Worm (Caenorhabditis elegans) whole organism, early embryonic: Measurements from ENCODE around the gene F40H3.1.

Experiments
- B0310.2 ChIP-seq: sonication (generic microtip); optimal IDR thresholded peaks from 2 replicates; lab custom pipeline; 2016; ENCODE audit warnings: mild to moderate bottlenecking, missing genetic modification characterization, missing compliant biosample characterization
- F13C5.2 ChIP-seq: sonication (generic microtip); optimal IDR thresholded peaks from 2 replicates; lab custom pipeline; 2017; ENCODE audit warnings: mild to moderate bottlenecking, missing genetic modification characterization, inconsistent platforms, missing compliant biosample characterization
- aly-1 ChIP-seq: sonication (generic microtip); optimal IDR thresholded peaks from 2 replicates; lab custom pipeline; 2016; ENCODE audit warnings: missing genetic modification characterization, missing compliant biosample characterization
- ama-1 ChIP-seq: fragments of 150-350 bp; optimal IDR thresholded peaks from 2 replicates; lab custom pipeline; 2014
- ceh-13 ChIP-seq: fragments of 200-800 bp; sonication (Bioruptor generic); optimal IDR thresholded peaks from 2 replicates; lab custom pipeline; 2018; ENCODE audit warnings: mild to moderate bottlenecking, missing genetic modification characterization, missing compliant biosample characterization
- ceh-36 ChIP-seq: sonication (generic microtip); optimal IDR thresholded peaks from 2 replicates; lab custom pipeline; 2016; ENCODE audit warnings: missing genetic modification characterization, inconsistent platforms, missing compliant biosample characterization
- ets-7 ChIP-seq: sonication (generic microtip); optimal IDR thresholded peaks from 2 replicates; lab custom pipeline; 2016; ENCODE audit warnings: missing genotype, missing genetic modification characterization, missing compliant biosample characterization
- flt-1 ChIP-seq: fragments of 200-800 bp; sonication (Bioruptor generic); IDR thresholded peaks from 2 replicates; pipeline ENCODE4 v1.3.6; 2022; ENCODE audit warnings: missing genetic modification characterization, missing compliant biosample characterization
- hmbx-1 ChIP-seq: sonication (generic microtip); optimal IDR thresholded peaks from 2 replicates; lab custom pipeline; 2016; ENCODE audit warnings: mild to moderate bottlenecking, missing genetic modification characterization, missing compliant biosample characterization
- hmg-4 ChIP-seq: fragments of 200-800 bp; sonication (Bioruptor generic); optimal IDR thresholded peaks from 2 replicates; lab custom pipeline; 2018; ENCODE audit warnings: mild to moderate bottlenecking, missing genetic modification characterization, missing compliant biosample characterization
- hnd-1 ChIP-seq: sonication (generic microtip); optimal IDR thresholded peaks from 2 replicates; lab custom pipeline; 2016; ENCODE audit warnings: missing genetic modification characterization, missing compliant biosample characterization
- pes-1 ChIP-seq: fragments of 200-800 bp; sonication (Bioruptor generic); IDR thresholded peaks from 2 replicates; pipeline ENCODE4 v1.3.6; 2022; ENCODE audit warnings: missing genetic modification reagents, missing genetic modification characterization, missing compliant biosample characterization
- scrt-1 ChIP-seq: fragments of 200-800 bp; sonication (Bioruptor generic); IDR thresholded peaks from 2 replicates; pipeline ENCODE4 v1.3.6; 2022; ENCODE audit warnings: missing genetic modification characterization, missing compliant biosample characterization
- sea-1 ChIP-seq: fragments of 200-800 bp; sonication (Bioruptor generic); conservative IDR thresholded peaks from 2 replicates; pipeline ENCODE4 v1.3.6; 2022; ENCODE audit warnings: missing genetic modification characterization, missing compliant biosample characterization
- tbx-11 ChIP-seq: fragments of 200-800 bp; sonication (Bioruptor generic); IDR thresholded peaks from 2 replicates; pipeline ENCODE4 v1.3.6; 2022; ENCODE audit warnings: missing genetic modification characterization, missing compliant biosample characterization
- tbx-37 ChIP-seq: fragments of 200-800 bp; sonication (Bioruptor generic); conservative IDR thresholded peaks from 2 replicates; pipeline ENCODE4 v1.3.6; 2022; ENCODE audit warnings: missing genetic modification reagents, missing genetic modification characterization, missing compliant biosample characterization
- tra-4 ChIP-seq: sonication (generic microtip); optimal IDR thresholded peaks from 2 replicates; lab custom pipeline; 2017; ENCODE audit warnings: missing genetic modification characterization, missing compliant biosample characterization

Gene F40H3.1

ce11 chrII:6181337-6181736, 1.7 kb downstream of the F40H3.1 start:
- TF ChIP-seq hmg-4 (GFP tag; lab: Kevin White, UChicago) (no peak), ceh-13 (no peak), ceh-36 (tag; lab: Kevin White, UChicago) (no peak), aly-1 (tag; lab: Kevin White, UChicago) (no peak), flt-1 (GFP tag; lab: Robert Waterston, UW) (no peak), ets-7 (tag; lab: Kevin White, UChicago) (no peak), sea-1 (GFP tag; lab: Robert Waterston, UW) (no peak), tbx-11 (GFP tag; lab: Robert Waterston, UW) (no peak), scrt-1 (no peak), pes-1 (GFP tag; lab: Robert Waterston, UW) (no peak), ama-1 (lab: Kevin White, UChicago) (no peak), hmbx-1 (tag; lab: Kevin White, UChicago) (no peak)

ce11 chrII:6190770-6191169, 11.1 kb downstream of the F40H3.1 start:
- no peak for TF ChIP-seq tbx-11 (GFP tag; lab: Robert Waterston, UW)
- TF ChIP-seq B0310.2 (tag; lab: Kevin White, UChicago), result no peak
- TF ChIP-seq flt-1 (GFP tag; lab: Robert Waterston, UW), result no peak
- TF ChIP-seq F13C5.2, result no peak
- TF ChIP-seq ets-7 (tag; lab: Kevin White, UChicago), result no peak

ce11 chrII:6191293-6191692, 11.7 kb downstream of the F40H3.1 start, which contains the start of gene fkh-8:
TSS of gene fkh-8 (minus strand) at chrII:6191393.
- TF ChIP-seq flt-1 (GFP tag; lab: Robert Waterston, UW), result no peak
- no peak for TF ChIP-seq tra-4 (tag; lab: Kevin White, UChicago)
- no peak for TF ChIP-seq hmg-4 (GFP tag; lab: Kevin White, UChicago)
- TF ChIP-seq ceh-13, result no peak
- TF ChIP-seq tbx-11 (GFP tag; lab: Robert Waterston, UW), result no peak
- TF ChIP-seq ceh-36 (tag; lab: Kevin White, UChicago), result no peak
- TF ChIP-seq ets-7 (tag; lab: Kevin White, UChicago), result no peak
- no peak for TF ChIP-seq F13C5.2
- TF ChIP-seq hnd-1 (tag; lab: Kevin White, UChicago), result no peak
- TF ChIP-seq pes-1 (GFP tag; lab: Robert Waterston, UW), result no peak
- no peak for TF ChIP-seq hmbx-1 (tag; lab: Kevin White, UChicago)
- TF ChIP-seq B0310.2 (tag; lab: Kevin White, UChicago), result no peak
- TF ChIP-seq ama-1 (lab: Kevin White, UChicago), result no peak
- no peak for TF ChIP-seq tbx-37 (GFP tag; lab: Robert Waterston, UW)
- TF ChIP-seq aly-1 (tag; lab: Kevin White, UChicago), result no peak
- no peak for TF ChIP-seq scrt-1
- no peak for TF ChIP-seq sea-1 (GFP tag; lab: Robert Waterston, UW)

ce11 chrII:6192484-6192883, 12.9 kb downstream of the F40H3.1 start, which contains the start of gene cpb-2:
TSS of gene cpb-2 (plus strand) at chrII:6192784.
- TF ChIP-seq tra-4 (tag; lab: Kevin White, UChicago) (no peak), hmg-4 (GFP tag; lab: Kevin White, UChicago) (no peak), F13C5.2 (no peak), ceh-36 (tag; lab: Kevin White, UChicago) (no peak), tbx-37 (GFP tag; lab: Robert Waterston, UW) (no peak), ceh-13 (no peak), ama-1 (lab: Kevin White, UChicago) (no peak), flt-1 (GFP tag; lab: Robert Waterston, UW) (no peak), hmbx-1 (tag; lab: Kevin White, UChicago) (no peak), sea-1 (GFP tag; lab: Robert Waterston, UW) (no peak), scrt-1 (no peak), aly-1 (tag; lab: Kevin White, UChicago) (no peak), hnd-1 (tag; lab: Kevin White, UChicago) (no peak), tbx-11 (GFP tag; lab: Robert Waterston, UW) (no peak)

- TF ChIP-seq scrt-1 (no peak), ceh-13 (no peak), aly-1 (tag; lab: Kevin White, UChicago) (no peak), pes-1 (GFP tag; lab: Robert Waterston, UW) (no peak), ama-1 (lab: Kevin White, UChicago) (no peak), ceh-36 (tag; lab: Kevin White, UChicago) (no peak), tra-4 (tag; lab: Kevin White, UChicago) (no peak), hnd-1 (tag; lab: Kevin White, UChicago) (no peak), flt-1 (GFP tag; lab: Robert Waterston, UW) (no peak), tbx-37 (GFP tag; lab: Robert Waterston, UW) (no peak)
These were observed 17.2 kb downstream of the F40H3.1 start, which contains the start of the genes rbmx-2 and C30B5.2 for ce11 chrII:6196875-6197274. TSS of gene rbmx-2 (minus strand) at chrII:6196948. TSS of gene C30B5.2 (plus strand) at chrII:6197180.

ce11 chrII:6198468-6198867, 18.8 kb downstream of the F40H3.1 start, which contains the start of gene szy-4:
TSS of gene szy-4 (plus strand) at chrII:6198696.
- TF ChIP-seq pes-1 (GFP tag; lab: Robert Waterston, UW) (no peak), ets-7 (tag; lab: Kevin White, UChicago) (no peak), tbx-37 (GFP tag; lab: Robert Waterston, UW) (no peak), tbx-11 (GFP tag; lab: Robert Waterston, UW) (no peak), ceh-13 (no peak), tra-4 (tag; lab: Kevin White, UChicago) (no peak), flt-1 (GFP tag; lab: Robert Waterston, UW) (no peak), B0310.2 (tag; lab: Kevin White, UChicago) (no peak), hmbx-1 (tag; lab: Kevin White, UChicago) (no peak), scrt-1 (no peak)

ce11 chrII:6199010-6199409, 19.4 kb downstream of the F40H3.1 start:
- TF ChIP-seq tra-4 (tag; lab: Kevin White, UChicago) (no peak), ets-7 (tag; lab: Kevin White, UChicago) (no peak), aly-1 (tag; lab: Kevin White, UChicago) (no peak), flt-1 (GFP tag; lab: Robert Waterston, UW) (no peak), hmbx-1 (tag; lab: Kevin White, UChicago) (no peak), ceh-13 (no peak), B0310.2 (tag; lab: Kevin White, UChicago) (no peak), ceh-36 (tag; lab: Kevin White, UChicago) (no peak), hnd-1 (tag; lab: Kevin White, UChicago) (no peak), sea-1 (GFP tag; lab: Robert Waterston, UW) (no peak), pes-1 (GFP tag; lab: Robert Waterston, UW) (no peak), scrt-1 (no peak), ama-1 (lab: Kevin White, UChicago) (no peak), tbx-11 (GFP tag; lab: Robert Waterston, UW) (no peak), F13C5.2 (no peak)
